Worm (Caenorhabditis elegans) whole organism, midembryonic: Measurements from ENCODE around the gene kcnl-4.

Source experiments
- T22C8.4 ChIP-seq: fragments of 200-800 bp; sonication (Bioruptor generic); IDR thresholded peaks from 2 replicates; pipeline ENCODE4 v1.3.6; 2022; ENCODE audit warnings: missing genetic modification characterization, missing compliant biosample characterization
- cog-1 ChIP-seq: sonication (generic microtip); optimal IDR thresholded peaks from 2 replicates; lab custom pipeline; 2016; ENCODE audit warnings: missing genetic modification characterization, missing compliant biosample characterization
- flt-1 ChIP-seq: fragments of 200-800 bp; sonication (Bioruptor generic); IDR thresholded peaks from 2 replicates; pipeline ENCODE4 v1.3.6; 2022; ENCODE audit warnings: missing genetic modification characterization, missing compliant biosample characterization
- klf-2 ChIP-seq: fragments of 200-800 bp; sonication (Bioruptor generic); conservative IDR thresholded peaks from 2 replicates; pipeline ENCODE4 v1.3.6; 2022; ENCODE audit warnings: missing genetic modification reagents, missing genetic modification characterization, missing compliant biosample characterization
- med-1 ChIP-seq: sonication (generic microtip); optimal IDR thresholded peaks from 2 replicates; lab custom pipeline; 2017; ENCODE audit warnings: missing genetic modification characterization, mild to moderate bottlenecking, missing compliant biosample characterization, antibody characterized with exemption, missing genetic modification reagents; ENCODE audit not compliant: insufficient read depth
- ref-1 ChIP-seq: fragments of 200-800 bp; sonication (Bioruptor generic); conservative IDR thresholded peaks from 2 replicates; pipeline ENCODE4 v1.3.6; 2022; ENCODE audit warnings: missing genetic modification reagents, missing genetic modification characterization, missing compliant biosample characterization
- tab-1 ChIP-seq: fragments of 200-800 bp; sonication (Bioruptor generic); IDR thresholded peaks from 2 replicates; pipeline ENCODE4 v1.3.6; 2022; ENCODE audit warnings: missing genetic modification characterization, missing compliant biosample characterization
- ztf-23 ChIP-seq: fragments of 200-800 bp; sonication (Bioruptor generic); IDR thresholded peaks from 2 replicates; pipeline ENCODE4 v1.3.6; 2022; ENCODE audit warnings: missing genetic modification reagents, missing genetic modification characterization, missing compliant biosample characterization
- ztf-29 ChIP-seq: fragments of 200-800 bp; sonication (Bioruptor generic); IDR thresholded peaks from 2 replicates; pipeline ENCODE4 v1.3.6; 2022; ENCODE audit warnings: missing genetic modification reagents, missing genetic modification characterization, missing compliant biosample characterization

Gene kcnl-4

DNA sequence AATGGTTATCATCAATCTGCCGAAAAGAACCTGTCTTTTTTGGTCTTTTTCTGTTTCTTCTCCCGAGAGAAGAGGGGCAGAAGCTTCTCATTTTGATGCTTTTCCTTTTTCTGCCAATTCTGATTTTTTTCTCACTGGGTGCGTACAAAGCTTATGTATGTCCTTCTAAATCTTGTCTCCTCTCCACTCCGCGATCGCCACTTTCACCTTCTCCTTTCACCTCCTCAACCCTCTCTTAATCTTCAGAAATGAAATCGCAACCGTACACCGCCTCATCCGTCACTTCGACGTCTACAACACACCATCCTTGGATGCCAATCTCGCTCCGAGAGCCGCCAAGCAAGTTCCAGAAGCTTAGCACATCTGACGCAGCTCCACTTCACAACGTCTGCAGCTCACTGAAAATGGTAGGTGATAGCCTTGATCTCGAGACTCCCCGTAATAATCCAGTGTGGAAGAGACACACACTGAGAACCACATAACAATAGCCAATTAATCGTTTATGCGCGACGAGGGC is 22.9 kb upstream of the kcnl-4 start, which contains the start of gene R02D5.1:
TSS of gene R02D5.1 (plus strand) at position 245 of the 517 bp plus-strand sequence.
- no peak for TF ChIP-seq tab-1
- 0 out of 2 replicates have a peak, but pooled peaks have one; percentile 31 for TF ChIP-seq flt-1 (GFP tag; lab: Robert Waterston, UW)
- TF ChIP-seq ref-1 = no peak
- no peak for TF ChIP-seq ztf-29 (GFP tag; lab: Robert Waterston, UW)
- TF ChIP-seq cog-1 = peak; percentile 9

DNA sequence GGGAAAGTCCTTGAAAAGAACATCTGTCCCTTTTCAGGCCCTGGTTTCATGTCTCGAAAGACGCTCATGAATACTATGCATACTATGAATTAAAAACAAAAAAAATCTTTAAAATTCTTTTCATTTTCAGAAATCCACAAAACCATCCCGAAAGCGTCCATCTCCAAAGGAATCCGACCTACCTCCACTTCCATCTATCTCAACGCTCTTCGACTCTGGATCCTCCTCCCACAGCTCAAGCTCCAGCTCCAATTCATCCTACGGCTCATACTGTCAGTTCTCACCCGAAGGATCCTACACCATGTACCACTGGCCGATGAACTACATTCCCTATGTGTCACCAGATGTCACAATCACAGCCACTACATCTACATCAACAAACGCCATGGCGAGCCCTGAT is 22.4 kb upstream of the kcnl-4 start:
- TF ChIP-seq ztf-23 (GFP tag; lab: Robert Waterston, UW) = no peak
- TF ChIP-seq T22C8.4 (GFP tag; lab: Robert Waterston, UW) = no peak
- no peak for TF ChIP-seq klf-2
- TF ChIP-seq ref-1 = no peak
- TF ChIP-seq med-1 (GFP tag; lab: Kevin White, UChicago) = no peak
- TF ChIP-seq tab-1 = no peak
- no peak for TF ChIP-seq flt-1 (GFP tag; lab: Robert Waterston, UW)
- TF ChIP-seq ztf-29 (GFP tag; lab: Robert Waterston, UW) = no peak
- TF ChIP-seq cog-1 = no peak

DNA sequence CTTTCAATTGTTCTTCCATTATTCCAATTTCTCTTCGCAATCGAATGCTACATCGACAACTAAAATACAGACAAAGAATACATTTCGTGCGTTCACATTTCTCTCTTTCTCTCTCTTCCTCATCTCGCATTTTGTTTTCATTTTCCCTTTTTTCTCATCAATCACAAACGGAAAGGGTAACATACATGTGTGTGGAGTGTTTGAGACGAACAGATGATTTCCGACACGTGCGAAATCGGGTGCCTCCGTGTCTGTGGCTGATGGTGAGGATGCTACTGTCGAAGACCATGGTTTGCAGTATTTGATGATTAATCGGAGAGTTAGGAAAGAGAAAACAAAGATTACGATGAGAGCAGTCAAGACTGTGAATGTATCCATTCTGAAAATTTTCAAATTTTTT is 20.2 kb upstream of the kcnl-4 start, which contains the start of gene R02D5.9:
TSS of gene R02D5.9 (minus strand) at position 378 of the 400 bp plus-strand sequence.
- TF ChIP-seq cog-1 = no peak
- no peak for TF ChIP-seq ztf-23 (GFP tag; lab: Robert Waterston, UW)
- TF ChIP-seq klf-2 = no peak
- TF ChIP-seq flt-1 (GFP tag; lab: Robert Waterston, UW) = no peak
- no peak for TF ChIP-seq tab-1
- TF ChIP-seq T22C8.4 (GFP tag; lab: Robert Waterston, UW) = no peak
- TF ChIP-seq ref-1 = no peak
- TF ChIP-seq ztf-29 (GFP tag; lab: Robert Waterston, UW) = no peak
- no peak for TF ChIP-seq med-1 (GFP tag; lab: Kevin White, UChicago)

DNA sequence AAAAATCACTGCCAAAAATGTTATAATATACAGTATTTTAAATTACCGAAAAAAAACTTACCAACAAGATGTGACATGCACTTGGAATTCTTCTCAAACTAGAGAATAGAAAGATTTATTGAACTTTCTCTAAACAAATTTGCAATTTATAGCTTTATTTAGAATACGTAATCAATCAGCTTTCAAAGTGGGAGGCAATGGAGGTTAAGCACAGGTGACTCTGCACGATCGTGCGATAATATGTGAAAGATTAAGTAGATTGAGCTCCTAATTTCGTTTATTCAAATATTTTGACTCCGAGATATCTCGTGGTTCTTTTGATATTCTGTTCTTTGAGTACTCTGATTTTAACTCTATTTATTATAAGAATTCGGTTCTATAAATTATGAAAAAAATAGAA is 12.9 kb upstream of the kcnl-4 start, which contains the start of gene R02D5.6:
TSS of gene R02D5.6 (minus strand) at position 101 of the 400 bp plus-strand sequence.
- no peak for TF ChIP-seq tab-1
- TF ChIP-seq med-1 (GFP tag; lab: Kevin White, UChicago) = no peak

ce11 chrV:14519268-14519667 is 11.6 kb upstream of the kcnl-4 start, which contains the start of gene R02D5.8:
TSS of gene R02D5.8 (minus strand) at chrV:14519368.
- TF ChIP-seq cog-1 = no peak
- TF ChIP-seq ztf-29 (GFP tag; lab: Robert Waterston, UW) = no peak
- TF ChIP-seq T22C8.4 (GFP tag; lab: Robert Waterston, UW) = no peak
- TF ChIP-seq flt-1 (GFP tag; lab: Robert Waterston, UW) = no peak
- TF ChIP-seq tab-1 = no peak
- no peak for TF ChIP-seq med-1 (GFP tag; lab: Kevin White, UChicago)

- no peak for TF ChIP-seq cog-1
- no peak for TF ChIP-seq klf-2
- TF ChIP-seq flt-1 (GFP tag; lab: Robert Waterston, UW) = no peak
- no peak for TF ChIP-seq ref-1
- TF ChIP-seq ztf-29 (GFP tag; lab: Robert Waterston, UW) = no peak
- no peak for TF ChIP-seq ztf-23 (GFP tag; lab: Robert Waterston, UW)
- no peak for TF ChIP-seq med-1 (GFP tag; lab: Kevin White, UChicago)
- TF ChIP-seq tab-1 = no peak
- TF ChIP-seq T22C8.4 (GFP tag; lab: Robert Waterston, UW) = no peak
Measured at ce11 chrV:14521000-14521399, 9.9 kb upstream of the kcnl-4 start, which contains the start of gene C53A5.17. TSS of gene C53A5.17 (minus strand) at chrV:14521100.

- no peak for TF ChIP-seq med-1 (GFP tag; lab: Kevin White, UChicago)
- TF ChIP-seq ref-1 = no peak
- TF ChIP-seq flt-1 (GFP tag; lab: Robert Waterston, UW) = no peak
- TF ChIP-seq ztf-29 (GFP tag; lab: Robert Waterston, UW) = no peak
- TF ChIP-seq klf-2 = no peak
- TF ChIP-seq tab-1 = no peak
- TF ChIP-seq cog-1 = no peak
- no peak for TF ChIP-seq T22C8.4 (GFP tag; lab: Robert Waterston, UW)
- TF ChIP-seq ztf-23 (GFP tag; lab: Robert Waterston, UW) = no peak
Measured at ce11 chrV:14522514-14522913, 8.4 kb upstream of the kcnl-4 start, which contains the start of gene C53A5.16. TSS of gene C53A5.16 (minus strand) at chrV:14522614.

- no peak for TF ChIP-seq ztf-23 (GFP tag; lab: Robert Waterston, UW)
- no peak for TF ChIP-seq tab-1
- TF ChIP-seq klf-2 = no peak
- TF ChIP-seq flt-1 (GFP tag; lab: Robert Waterston, UW) = no peak
- TF ChIP-seq T22C8.4 (GFP tag; lab: Robert Waterston, UW) = no peak
- no peak for TF ChIP-seq med-1 (GFP tag; lab: Kevin White, UChicago)
- no peak for TF ChIP-seq ref-1
- TF ChIP-seq ztf-29 (GFP tag; lab: Robert Waterston, UW) = no peak
- no peak for TF ChIP-seq cog-1
Measured at ce11 chrV:14523105-14523504, 7.8 kb upstream of the kcnl-4 start, which contains the start of gene C53A5.2. TSS of gene C53A5.2 (minus strand) at chrV:14523205.

DNA sequence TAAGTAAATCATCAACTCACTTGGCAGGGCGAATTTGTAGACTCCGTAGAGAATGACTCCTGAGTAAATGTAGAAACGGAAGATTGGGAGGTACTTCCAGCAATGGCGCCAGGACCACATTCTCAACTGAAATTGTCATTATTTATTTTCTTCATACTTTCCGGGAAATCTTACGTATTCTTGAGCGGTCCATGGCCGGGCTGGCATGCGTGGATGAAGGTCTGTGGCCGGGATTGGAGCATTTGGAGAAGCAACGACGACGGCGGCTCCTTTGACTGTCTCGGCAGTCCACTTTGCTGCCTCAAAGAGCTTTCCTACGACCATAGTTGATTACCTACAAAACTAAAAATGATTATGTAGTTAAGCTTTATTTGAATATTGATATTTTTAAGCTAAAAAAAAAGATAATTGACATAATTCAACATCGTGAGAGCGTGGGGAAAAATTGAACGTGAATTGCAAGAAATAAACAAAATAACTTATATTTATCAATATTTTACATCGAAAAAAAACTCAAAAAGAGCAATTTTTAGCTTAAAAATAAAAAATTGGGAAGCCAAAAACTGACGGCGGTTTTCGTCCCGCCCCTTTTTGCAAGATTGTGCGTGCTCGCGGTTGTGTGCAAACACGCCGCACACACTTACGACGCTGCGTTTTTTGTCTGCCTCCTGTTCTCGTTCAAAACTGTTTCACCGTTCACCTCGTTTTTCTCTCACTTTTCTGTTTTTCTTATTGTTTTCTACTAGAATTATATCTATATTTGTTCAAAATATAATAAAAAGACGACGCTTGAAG is 6.9 kb upstream of the kcnl-4 start, which contains the start of gene ril-1:
TSS of gene ril-1 (minus strand) at position 342 of the 795 bp plus-strand sequence.
- 0 out of 2 replicates have a peak, but pooled peaks have one; percentile 16 for TF ChIP-seq tab-1
- TF ChIP-seq ref-1 = no peak
- TF ChIP-seq med-1 (GFP tag; lab: Kevin White, UChicago) = peak; percentile 63
- no peak for TF ChIP-seq ztf-29 (GFP tag; lab: Robert Waterston, UW)
- no peak for TF ChIP-seq klf-2
- peak; percentile 65 for TF ChIP-seq ztf-23 (GFP tag; lab: Robert Waterston, UW)

- no peak for TF ChIP-seq med-1 (GFP tag; lab: Kevin White, UChicago)
- no peak for TF ChIP-seq klf-2
- no peak for TF ChIP-seq ztf-23 (GFP tag; lab: Robert Waterston, UW)
- no peak for TF ChIP-seq ref-1
Measured at ce11 chrV:14525089-14525488, 5.8 kb upstream of the kcnl-4 start, which contains the start of gene hda-1. TSS of gene hda-1 (plus strand) at chrV:14525389.
